Worm (Caenorhabditis elegans) whole organism, midembryonic: ENCODE data around the gene ttr-34.

ENCODE experiments used
- cog-1 ChIP-seq: sonication (generic microtip); optimal IDR thresholded peaks from 2 replicates; lab custom pipeline; 2016; ENCODE audit warnings: missing genetic modification characterization, missing compliant biosample characterization
- flt-1 ChIP-seq: fragments of 200-800 bp; sonication (Bioruptor generic); IDR thresholded peaks from 2 replicates; pipeline ENCODE4 v1.3.6; 2022; ENCODE audit warnings: missing genetic modification characterization, missing compliant biosample characterization
- tab-1 ChIP-seq: fragments of 200-800 bp; sonication (Bioruptor generic); IDR thresholded peaks from 2 replicates; pipeline ENCODE4 v1.3.6; 2022; ENCODE audit warnings: missing genetic modification characterization, missing compliant biosample characterization
- ztf-29 ChIP-seq: fragments of 200-800 bp; sonication (Bioruptor generic); IDR thresholded peaks from 2 replicates; pipeline ENCODE4 v1.3.6; 2022; ENCODE audit warnings: missing genetic modification reagents, missing genetic modification characterization, missing compliant biosample characterization

- TF ChIP-seq tab-1 (GFP tag; lab: Robert Waterston, UW) (no peak), ztf-29 (GFP tag; lab: Robert Waterston, UW) (no peak), flt-1 (peak; percentile 49; the same call in 1 of the 2 replicates), cog-1 (peak; percentile 13)
Measured at ce11 chrX:13145988-13146873, 6.6 kb downstream of the ttr-34 start.
